Worm (Caenorhabditis elegans) whole organism, L4/young adult: Measurements from ENCODE around the gene acr-14.

ENCODE experiments used
- W03F9.2 ChIP-seq: fragments of 150-350 bp; optimal IDR thresholded peaks from 2 replicates; lab custom pipeline; 2014; ENCODE audit warnings: missing biosample characterization, missing genetic modification characterization
- dao-5 ChIP-seq: sonication (generic microtip); optimal IDR thresholded peaks from 2 replicates; lab custom pipeline; 2016; ENCODE audit warnings: missing genotype, missing genetic modification characterization, moderate library complexity, missing compliant biosample characterization
- him-1 ChIP-seq: sonication (generic microtip); optimal IDR thresholded peaks from 2 replicates; lab custom pipeline; 2016; ENCODE audit warnings: missing genotype, missing genetic modification reagents, missing genetic modification characterization, missing compliant biosample characterization

DNA sequence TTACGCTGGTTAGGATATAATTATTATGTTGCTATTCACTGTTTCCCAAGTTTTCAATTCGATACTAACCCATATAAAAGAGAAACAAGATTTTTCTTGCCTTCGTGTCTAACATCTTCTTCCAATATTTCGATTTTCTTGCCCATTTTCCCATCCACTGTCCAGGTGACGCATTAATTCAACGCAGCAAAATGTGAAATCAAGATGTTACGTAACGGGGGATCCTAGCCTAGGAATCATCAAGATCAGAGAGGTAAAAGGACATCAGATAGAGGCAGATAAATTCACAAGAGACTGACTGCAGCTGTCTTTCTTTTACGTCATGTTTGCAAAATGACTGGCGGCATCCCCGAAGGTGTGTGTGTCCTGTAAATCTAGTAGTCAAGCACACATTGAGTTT, 47.6 kb upstream of the acr-14 start:
- TF ChIP-seq him-1 (tag; lab: Kevin White, UChicago), result no peak
- no peak for TF ChIP-seq dao-5 (tag; lab: Kevin White, UChicago)
- TF ChIP-seq W03F9.2 (tag; lab: Kevin White, UChicago), result no peak
